Fruit fly (Drosophila melanogaster) whole organism, adult: ENCODE data around the gene koko.

Experiments
- CG11617 ChIP-seq: fragments of 200-800 bp; sonication (Bioruptor generic); optimal IDR thresholded peaks from 2 replicates; lab custom pipeline; 2017; ENCODE audit warnings: mild to moderate bottlenecking, missing biosample characterization, missing genetic modification reagents, missing genetic modification characterization
- CG14711 ChIP-seq: fragments of 200-800 bp; sonication (Bioruptor generic); optimal IDR thresholded peaks from 2 replicates; lab custom pipeline; 2018; ENCODE audit warnings: missing biosample characterization, mild to moderate bottlenecking, missing genetic modification characterization, moderate library complexity
- CG1620 ChIP-seq: fragments of 200-800 bp; sonication (Bioruptor generic); optimal IDR thresholded peaks from 2 replicates; lab custom pipeline; 2016; ENCODE audit warnings: missing biosample characterization, missing genetic modification characterization
- CG33017 ChIP-seq: fragments of 200-800 bp; sonication (Bioruptor generic); optimal IDR thresholded peaks from 2 replicates; lab custom pipeline; 2018; ENCODE audit warnings: missing biosample characterization, mild to moderate bottlenecking, missing genetic modification characterization, moderate library complexity
- CG5204 ChIP-seq: fragments of 200-800 bp; sonication (Bioruptor generic); optimal IDR thresholded peaks from 2 replicates; lab custom pipeline; 2016; ENCODE audit warnings: missing biosample characterization, missing genetic modification characterization
- CG7101 ChIP-seq: fragments of 200-800 bp; sonication (Bioruptor generic); optimal IDR thresholded peaks from 2 replicates; lab custom pipeline; 2018; ENCODE audit warnings: missing biosample characterization, mild to moderate bottlenecking, missing genetic modification characterization, moderate library complexity
- Clk ChIP-seq: fragments of 200-800 bp; sonication (Bioruptor generic); optimal IDR thresholded peaks from 2 replicates; lab custom pipeline; 2017; ENCODE audit warnings: missing biosample characterization, missing genetic modification characterization
- Crg-1 ChIP-seq: fragments of 200-800 bp; sonication (Bioruptor generic); optimal IDR thresholded peaks from 2 replicates; lab custom pipeline; 2016; ENCODE audit warnings: missing biosample characterization, missing genetic modification characterization
- Mnt ChIP-seq: fragments of 200-800 bp; sonication (Bioruptor generic); optimal IDR thresholded peaks from 2 replicates; lab custom pipeline; 2016; ENCODE audit warnings: missing biosample characterization, mild to moderate bottlenecking, missing genetic modification characterization
- cnc ChIP-seq, 2 experiments: fragments of >200 bp; optimal IDR thresholded peaks; 2 replicates each; lab custom pipeline; 2017
- kay ChIP-seq: fragments of 200-800 bp; sonication (Bioruptor generic); peaks from one replicate; lab custom pipeline; 2016; ENCODE audit warnings: missing biosample characterization, missing genetic modification characterization, borderline replicate concordance
- pad ChIP-seq: fragments of 200-800 bp; sonication (Bioruptor generic); optimal IDR thresholded peaks from 3 replicates; lab custom pipeline; 2017; ENCODE audit warnings: missing biosample characterization, missing genetic modification characterization, mild to moderate bottlenecking, moderate library complexity, missing genetic modification reagents
- toe ChIP-seq: fragments of 200-800 bp; sonication (Bioruptor generic); optimal IDR thresholded peaks from 2 replicates; lab custom pipeline; 2016; ENCODE audit warnings: missing biosample characterization, missing genetic modification characterization

dm6 chr3R:18397834-18398378 lies 4.9 kb upstream of the koko start:
- TF ChIP-seq CG33017 (tag; lab: Kevin White, UChicago) (no peak), CG1620 (GFP tag; lab: Kevin White, UChicago) (no peak), cnc (optimal IDR thresholded peaks at IDR 0.05; lab: Kevin White, UChicago) (no peak), CG5204 (GFP tag; lab: Kevin White, UChicago) (no peak), kay (GFP tag; lab: Kevin White, UChicago) (no peak), Crg-1 (no peak), pad (peak; percentile 19), Mnt (GFP tag; lab: Kevin White, UChicago) (no peak), CG11617 (GFP tag; lab: Kevin White, UChicago) (no peak), CG7101 (tag; lab: Kevin White, UChicago) (no peak), Clk (GFP tag; lab: Kevin White, UChicago) (no peak), toe (GFP tag; lab: Kevin White, UChicago) (no peak), CG14711 (tag; lab: Kevin White, UChicago) (no peak)
